ENCODE assay signal across 5 fruit fly cellular contexts in genomic region chr2L:16284306-16285299, dm6.
TF ChIP-seq lines count a peak whose summit lies in the region.

No protein-coding gene starts in this region.

TF ChIP-seq in whole organism, adult, 20 proteins besides CTCF, POLR2A, EP300 and RAD21 (continued from another document):
- TF ChIP-seq pad (GFP tag; optimal IDR thresholded peaks at IDR 0.05; lab: Kevin White, UChicago) (peak; percentile 100), CG12768 (GFP tag; optimal IDR thresholded peaks at IDR 0.05; lab: Kevin White, UChicago) (peak; percentile 81), ovo (GFP tag; optimal IDR thresholded peaks at IDR 0.05; lab: Kevin White, UChicago) (peak; percentile 25)
TF ChIP-seq in whole organism, adult: peak in this region for 18.

TF ChIP-seq in whole organism, embryonic, 481 proteins besides CTCF, POLR2A, EP300 and RAD21 (continued from another document and continues in another):
- TF ChIP-seq twi (tag; optimal IDR thresholded peaks at IDR 0.05; lab: Kevin White, UChicago) (peak; percentile 4), fu2 (GFP tag; optimal IDR thresholded peaks at IDR 0.05; lab: Kevin White, UChicago) (no peak), CG6765 (GFP tag; optimal IDR thresholded peaks at IDR 0.05; lab: Kevin White, UChicago) (peak; percentile 56), CG10565 (GFP tag; optimal IDR thresholded peaks at IDR 0.05; lab: Kevin White, UChicago) (no peak), GATAe (GFP tag; conservative IDR thresholded peaks at IDR 0.05; lab: Robert Waterston, UW) (no peak), CG30431 (GFP tag; optimal IDR thresholded peaks at IDR 0.05; lab: Kevin White, UChicago) (no peak), Lhr (GFP tag; optimal IDR thresholded peaks at IDR 0.05; lab: Kevin White, UChicago) (no peak), CG4328 (GFP tag; optimal IDR thresholded peaks at IDR 0.05; lab: Kevin White, UChicago) (peak; percentile 25), BEAF-32 (GFP tag; optimal IDR thresholded peaks at IDR 0.05; lab: Kevin White, UChicago) (no peak), CG12659 (GFP tag; optimal IDR thresholded peaks at IDR 0.05; lab: Kevin White, UChicago) (peak; percentile 47), D (optimal IDR thresholded peaks at IDR 0.05; lab: Kevin White, UChicago) (no peak), D (GFP tag; optimal IDR thresholded peaks at IDR 0.05; lab: Kevin White, UChicago) (no peak), CG34376 (GFP tag; optimal IDR thresholded peaks at IDR 0.05; lab: Kevin White, UChicago) (peak; percentile 53), CG11456 (GFP tag; IDR thresholded peaks at IDR 0.05; lab: Robert Waterston, UW) (no peak), schlank (tag; optimal IDR thresholded peaks at IDR 0.05; lab: Kevin White, UChicago) (peak; percentile 47), sqz (GFP tag; optimal IDR thresholded peaks at IDR 0.05; lab: Kevin White, UChicago) (peak; percentile 93), aop (GFP tag; IDR thresholded peaks at IDR 0.05; lab: Robert Waterston, UW) (no peak), Kr (GFP tag; optimal IDR thresholded peaks at IDR 0.05; lab: Kevin White, UChicago) (peak; percentile 96), Hr78 (GFP tag; optimal IDR thresholded peaks at IDR 0.05; lab: Kevin White, UChicago) (no peak), ssp (GFP tag; IDR thresholded peaks at IDR 0.05; lab: Robert Waterston, UW) (no peak), Sry-δ (GFP tag; optimal IDR thresholded peaks at IDR 0.05; lab: Kevin White, UChicago) (peak; percentile 17), CG3838 (GFP tag; optimal IDR thresholded peaks at IDR 0.05; lab: Kevin White, UChicago) (no peak), Hr3 (GFP tag; optimal IDR thresholded peaks at IDR 0.05; lab: Kevin White, UChicago) (no peak), NFAT (GFP tag; IDR thresholded peaks at IDR 0.05; lab: Robert Waterston, UW) (no peak), bsh (GFP tag; optimal IDR thresholded peaks at IDR 0.05; lab: Kevin White, UChicago) (peak; percentile 30 to 33), unc-4 (GFP tag; IDR thresholded peaks at IDR 0.05; lab: Robert Waterston, UW; ENCODE audit: partially characterized antibody) (no peak), slp2 (GFP tag; optimal IDR thresholded peaks at IDR 0.05; lab: Kevin White, UChicago) (peak; percentile 18), CG2202 (tag; optimal IDR thresholded peaks at IDR 0.05; lab: Kevin White, UChicago) (no peak), Eip74EF (GFP tag; optimal IDR thresholded peaks at IDR 0.05; lab: Kevin White, UChicago) (peak in 1 of 2 experiments; percentile 29), CG1233 (GFP tag; optimal IDR thresholded peaks at IDR 0.05; lab: Kevin White, UChicago) (no peak), pros (GFP tag; optimal IDR thresholded peaks at IDR 0.05; lab: Kevin White, UChicago) (no peak), CkIIα-i1 (GFP tag; IDR thresholded peaks at IDR 0.05; lab: Robert Waterston, UW) (no peak), kay (GFP tag; optimal IDR thresholded peaks at IDR 0.05; lab: Kevin White, UChicago) (no peak)

TF ChIP-seq in whole organism, prepupa, 60 proteins besides CTCF, POLR2A, EP300 and RAD21 (continued from another document and continues in another):
- TF ChIP-seq Sox102F (GFP tag; optimal IDR thresholded peaks at IDR 0.05; lab: Kevin White, UChicago), result peak; percentile 75
- TF ChIP-seq Met (GFP tag; optimal IDR thresholded peaks at IDR 0.05; lab: Kevin White, UChicago), result peak; percentile 67
- peak; percentile 90 for TF ChIP-seq Eip78C (GFP tag; lab: Kevin White, UChicago)
- TF ChIP-seq net (GFP tag; optimal IDR thresholded peaks at IDR 0.05; lab: Kevin White, UChicago), result peak; percentile 47
- peak; percentile 46 for TF ChIP-seq spab (GFP tag; optimal IDR thresholded peaks at IDR 0.05; lab: Kevin White, UChicago)
- TF ChIP-seq svp (GFP tag; lab: Kevin White, UChicago), result peak; percentile 74
- no peak for TF ChIP-seq CG15336 (GFP tag; IDR thresholded peaks at IDR 0.05; lab: Robert Waterston, UW)
- TF ChIP-seq CG6276 (GFP tag; optimal IDR thresholded peaks at IDR 0.05; lab: Kevin White, UChicago), result peak; percentile 58
- peak; percentile 68 for TF ChIP-seq CG31627 (GFP tag; optimal IDR thresholded peaks at IDR 0.05; lab: Kevin White, UChicago)
- TF ChIP-seq Eip93F (GFP tag; optimal IDR thresholded peaks at IDR 0.05; lab: Kevin White, UChicago), result peak; percentile 6
- TF ChIP-seq achi (GFP tag; optimal IDR thresholded peaks at IDR 0.05; lab: Kevin White, UChicago), result peak; percentile 66
- peak; percentile 71 for TF ChIP-seq pdm3 (GFP tag; optimal IDR thresholded peaks at IDR 0.05; lab: Kevin White, UChicago)
- TF ChIP-seq Smox (GFP tag; optimal IDR thresholded peaks at IDR 0.05; lab: Kevin White, UChicago), result peak; percentile 75
- peak; percentile 85 for TF ChIP-seq vri (GFP tag; optimal IDR thresholded peaks at IDR 0.05; lab: Kevin White, UChicago)
- TF ChIP-seq CG11762 (GFP tag; optimal IDR thresholded peaks at IDR 0.05; lab: Kevin White, UChicago; ENCODE audit: insufficient read depth), result peak; percentile 54
- peak; percentile 74 for TF ChIP-seq esn (GFP tag; optimal IDR thresholded peaks at IDR 0.05; lab: Kevin White, UChicago)
- peak; percentile 38 to 55 for TF ChIP-seq salr (GFP tag; optimal IDR thresholded peaks at IDR 0.05; lab: Kevin White, UChicago)
- TF ChIP-seq CG6854 (GFP tag; optimal IDR thresholded peaks at IDR 0.05; lab: Kevin White, UChicago), result peak; percentile 84
- peak; percentile 54 for TF ChIP-seq Ets96B (tag; optimal IDR thresholded peaks at IDR 0.05; lab: Kevin White, UChicago)
- no peak for TF ChIP-seq dac (GFP tag; optimal IDR thresholded peaks at IDR 0.05; lab: Kevin White, UChicago)
- TF ChIP-seq CG4318 (GFP tag; optimal IDR thresholded peaks at IDR 0.05; lab: Kevin White, UChicago), result peak; percentile 26
- peak; percentile 56 for TF ChIP-seq CG10631 (GFP tag; optimal IDR thresholded peaks at IDR 0.05; lab: Kevin White, UChicago)
- TF ChIP-seq Eip75B (GFP tag; optimal IDR thresholded peaks at IDR 0.05; lab: Kevin White, UChicago), result peak; percentile 58
- TF ChIP-seq CG9139 (GFP tag; optimal IDR thresholded peaks at IDR 0.05; lab: Kevin White, UChicago), result peak; percentile 39
- TF ChIP-seq CG3032 (tag; optimal IDR thresholded peaks at IDR 0.05; lab: Kevin White, UChicago), result peak; percentile 52
- TF ChIP-seq CG1621 (tag; optimal IDR thresholded peaks at IDR 0.05; lab: Kevin White, UChicago), result peak; percentile 28
- no peak for TF ChIP-seq CG11294 (GFP tag; IDR thresholded peaks at IDR 0.05; lab: Robert Waterston, UW)
- TF ChIP-seq Gug (GFP tag; IDR thresholded peaks at IDR 0.05; lab: Robert Waterston, UW), result no peak
- no peak for TF ChIP-seq eg (GFP tag; IDR thresholded peaks at IDR 0.05; lab: Robert Waterston, UW)
- TF ChIP-seq CG8119 (GFP tag; IDR thresholded peaks at IDR 0.05; lab: Robert Waterston, UW), result no peak
- TF ChIP-seq CG8319 (GFP tag; optimal IDR thresholded peaks at IDR 0.05; lab: Kevin White, UChicago), result peak; percentile 35
- peak; percentile 67 for TF ChIP-seq fd85E (GFP tag; optimal IDR thresholded peaks at IDR 0.05; lab: Kevin White, UChicago)
- peak; percentile 69 for TF ChIP-seq CG3919 (GFP tag; optimal IDR thresholded peaks at IDR 0.05; lab: Kevin White, UChicago)
- peak; percentile 3 for TF ChIP-seq CG11902 (GFP tag; optimal IDR thresholded peaks at IDR 0.05; lab: Kevin White, UChicago)

TF ChIP-seq in whole organism, pupa, 21 proteins besides CTCF, POLR2A, EP300 and RAD21 (continued from another document):
- no peak for TF ChIP-seq CG4496 (GFP tag; IDR thresholded peaks at IDR 0.05; lab: Robert Waterston, UW)

TF ChIP-seq in whole organism, wandering third instar larva, 38 proteins besides CTCF, POLR2A, EP300 and RAD21 (continued from another document):
- TF ChIP-seq dsf (GFP tag; optimal IDR thresholded peaks at IDR 0.05; lab: Kevin White, UChicago; ENCODE audit: borderline replicate concordance), result no peak
- no peak for TF ChIP-seq Jra (GFP tag; optimal IDR thresholded peaks at IDR 0.05; lab: Kevin White, UChicago)
- peak; percentile 49 to 63 for TF ChIP-seq foxo (GFP tag; optimal IDR thresholded peaks at IDR 0.05; lab: Kevin White, UChicago)
- peak; percentile 64 for TF ChIP-seq Sp1 (GFP tag; optimal IDR thresholded peaks at IDR 0.05; lab: Kevin White, UChicago)
- TF ChIP-seq GATAd (GFP tag; optimal IDR thresholded peaks at IDR 0.05; lab: Kevin White, UChicago), result no peak
- no peak for TF ChIP-seq tai (GFP tag; optimal IDR thresholded peaks at IDR 0.05; lab: Kevin White, UChicago)
- peak; percentile 67 for TF ChIP-seq psq (GFP tag; optimal IDR thresholded peaks at IDR 0.05; lab: Kevin White, UChicago)
- TF ChIP-seq sage (GFP tag; optimal IDR thresholded peaks at IDR 0.05; lab: Kevin White, UChicago), result peak; percentile 75
- peak; percentile 54 to 57 for TF ChIP-seq dl (GFP tag; optimal IDR thresholded peaks at IDR 0.05; lab: Kevin White, UChicago; ENCODE audit: insufficient read depth in 1 of 2, partially characterized antibody in 2 of 2)
- peak; percentile 55 for TF ChIP-seq Abd-B (GFP tag; optimal IDR thresholded peaks at IDR 0.05; lab: Kevin White, UChicago)
- TF ChIP-seq Rel (GFP tag; optimal IDR thresholded peaks at IDR 0.05; lab: Kevin White, UChicago), result peak; percentile 84
- TF ChIP-seq Rel (tag; optimal IDR thresholded peaks at IDR 0.05; lab: Kevin White, UChicago), result peak; percentile 70
- TF ChIP-seq woc (GFP tag; optimal IDR thresholded peaks at IDR 0.05; lab: Kevin White, UChicago), result peak; percentile 36
- peak; percentile 61 for TF ChIP-seq Hr83 (GFP tag; optimal IDR thresholded peaks at IDR 0.05; lab: Kevin White, UChicago; ENCODE audit: poor library complexity, severe bottlenecking)
- TF ChIP-seq dmrt93B (GFP tag; optimal IDR thresholded peaks at IDR 0.05; lab: Kevin White, UChicago), result peak; percentile 54
- no peak for TF ChIP-seq Dfd (GFP tag; optimal IDR thresholded peaks at IDR 0.05; lab: Kevin White, UChicago)
- TF ChIP-seq sv (GFP tag; optimal IDR thresholded peaks at IDR 0.05; lab: Kevin White, UChicago), result no peak
